Fruit fly (Drosophila melanogaster) whole organism, embryonic: ENCODE measurements around the gene CG13002.

Source experiments
- Ada2b ChIP-seq: fragments of 200-800 bp; sonication (Bioruptor generic); IDR thresholded peaks from 2 replicates; pipeline ENCODE4 v1.3.6; 2022; ENCODE audit warnings: missing biosample characterization, missing genetic modification characterization
- Adf1 ChIP-seq: fragments of 200-800 bp; sonication (Bioruptor generic); IDR thresholded peaks from 2 replicates; pipeline ENCODE4 v1.3.6; 2022; ENCODE audit warnings: missing biosample characterization, missing genetic modification characterization
- Atf6 ChIP-seq: fragments of 200-800 bp; sonication (Bioruptor generic); IDR thresholded peaks from 2 replicates; pipeline ENCODE4 v1.3.6; 2022; ENCODE audit warnings: missing biosample characterization, missing genetic modification characterization
- B-H1 ChIP-seq: fragments of 200-800 bp; sonication (Bioruptor generic); IDR thresholded peaks from 3 replicates; pipeline ENCODE4 v1.3.6; 2022; ENCODE audit warnings: missing biosample characterization, missing genetic modification characterization
- Bdp1 ChIP-seq: fragments of 200-800 bp; sonication (Bioruptor generic); optimal IDR thresholded peaks from 3 replicates; lab custom pipeline; 2016; ENCODE audit warnings: missing biosample characterization, missing genetic modification characterization
- CG10979 ChIP-seq: fragments of 200-800 bp; sonication (Bioruptor generic); optimal IDR thresholded peaks from 2 replicates; lab custom pipeline; 2018; ENCODE audit warnings: missing biosample characterization, mild to moderate bottlenecking, missing genetic modification characterization, moderate library complexity
- CG11560 ChIP-seq: fragments of 200-800 bp; sonication (Bioruptor generic); IDR thresholded peaks from 3 replicates; pipeline ENCODE4 v1.3.6; 2022; ENCODE audit warnings: missing biosample characterization, missing genetic modification characterization
- CG15514 ChIP-seq: fragments of 200-800 bp; sonication (Bioruptor generic); optimal IDR thresholded peaks from 3 replicates; lab custom pipeline; 2017; ENCODE audit warnings: missing biosample characterization, missing genetic modification characterization, mild to moderate bottlenecking, moderate library complexity, missing genetic modification reagents
- CG17568 ChIP-seq: fragments of 200-800 bp; sonication (Bioruptor generic); optimal IDR thresholded peaks from 2 replicates; lab custom pipeline; 2018; ENCODE audit warnings: missing biosample characterization, mild to moderate bottlenecking, missing genetic modification characterization, moderate library complexity
- CG1792 ChIP-seq: fragments of 200-800 bp; sonication (Bioruptor generic); optimal IDR thresholded peaks from 2 replicates; lab custom pipeline; 2016; ENCODE audit warnings: missing biosample characterization, missing genetic modification characterization
- CG2199 ChIP-seq: fragments of 200-800 bp; sonication (Bioruptor generic); IDR thresholded peaks from 3 replicates; pipeline ENCODE4 v1.3.6; 2022; ENCODE audit warnings: missing biosample characterization, missing genetic modification characterization
- CG2202 ChIP-seq: fragments of 200-800 bp; sonication (Bioruptor generic); optimal IDR thresholded peaks from 2 replicates; lab custom pipeline; 2018; ENCODE audit warnings: missing biosample characterization, mild to moderate bottlenecking, missing genetic modification characterization
- CG2889 ChIP-seq: fragments of 200-800 bp; sonication (Bioruptor generic); IDR thresholded peaks from 3 replicates; pipeline ENCODE4 v1.3.6; 2022; ENCODE audit warnings: missing biosample characterization, missing genetic modification characterization
- CG31441 ChIP-seq: fragments of 200-800 bp; sonication (Bioruptor generic); IDR thresholded peaks from 2 replicates; pipeline ENCODE4 v1.3.6; 2022; ENCODE audit warnings: missing biosample characterization, missing genetic modification characterization
- CG5180 ChIP-seq: fragments of 200-800 bp; sonication (Bioruptor generic); optimal IDR thresholded peaks from 3 replicates; lab custom pipeline; 2017; ENCODE audit warnings: missing biosample characterization, missing genetic modification characterization, mild to moderate bottlenecking, moderate library complexity, missing genetic modification reagents
- CG7987 ChIP-seq: fragments of 200-800 bp; sonication (Bioruptor generic); optimal IDR thresholded peaks from 2 replicates; lab custom pipeline; 2018; ENCODE audit warnings: missing biosample characterization, mild to moderate bottlenecking, missing genetic modification characterization, moderate library complexity
- CG8765 ChIP-seq: fragments of 200-800 bp; sonication (Bioruptor generic); IDR thresholded peaks from 2 replicates; pipeline ENCODE4 v1.3.6; 2022; ENCODE audit warnings: missing biosample characterization, missing genetic modification characterization
- Dip3 ChIP-seq: fragments of 200-800 bp; sonication (Bioruptor generic); optimal IDR thresholded peaks from 3 replicates; lab custom pipeline; 2016; ENCODE audit warnings: missing biosample characterization, missing genetic modification characterization
- Dll ChIP-seq: fragments of 200-800 bp; sonication (Bioruptor generic); IDR thresholded peaks from 4 replicates; pipeline ENCODE4 v1.3.6; 2022; ENCODE audit warnings: missing biosample characterization, missing genetic modification characterization; ENCODE audit not compliant: partially characterized antibody
- ERR ChIP-seq: fragments of 200-800 bp; sonication (Bioruptor generic); optimal IDR thresholded peaks from 2 replicates; lab custom pipeline; 2016; ENCODE audit warnings: missing biosample characterization, missing genetic modification characterization
- H2.0 ChIP-seq: fragments of 200-800 bp; sonication (Bioruptor generic); IDR thresholded peaks from 2 replicates; pipeline ENCODE4 v1.3.6; 2022; ENCODE audit warnings: missing biosample characterization, missing genetic modification characterization
- Hey ChIP-seq: fragments of 200-800 bp; sonication (Bioruptor generic); optimal IDR thresholded peaks from 3 replicates; lab custom pipeline; 2018; ENCODE audit warnings: missing biosample characterization, mild to moderate bottlenecking, missing genetic modification characterization
- Hr51 ChIP-seq, 2 experiments: fragments of 200-800 bp; sonication (Bioruptor generic); optimal IDR thresholded peaks; 2 replicates in 1 of 2; 3 replicates in 1 of 2; lab custom pipeline; 2016 to 2018; ENCODE audit warnings: missing biosample characterization in 2 of 2, missing genetic modification characterization in 2 of 2, mild to moderate bottlenecking in 1 of 2, moderate library complexity in 1 of 2
- Med ChIP-seq: fragments of 200-800 bp; sonication (Bioruptor generic); peaks from one replicate; lab custom pipeline; 2016; ENCODE audit warnings: missing biosample characterization, missing genetic modification characterization, mild to moderate bottlenecking, inconsistent platforms, moderate library complexity
- Meics ChIP-seq: fragments of 200-800 bp; sonication (Bioruptor generic); optimal IDR thresholded peaks from 2 replicates; lab custom pipeline; 2017; ENCODE audit warnings: missing biosample characterization, mild to moderate bottlenecking, missing genetic modification characterization
- NC2α ChIP-seq: fragments of 200-800 bp; sonication (Bioruptor generic); optimal IDR thresholded peaks from 2 replicates; lab custom pipeline; 2016; ENCODE audit warnings: missing biosample characterization, missing genetic modification characterization
- Nf-YC ChIP-seq: fragments of 200-800 bp; optimal IDR thresholded peaks from 3 replicates; lab custom pipeline; 2019; ENCODE audit warnings: missing biosample characterization, mild to moderate bottlenecking, missing genetic modification characterization, moderate library complexity
- Opbp ChIP-seq: fragments of 200-800 bp; sonication (Bioruptor generic); IDR thresholded peaks from 3 replicates; pipeline ENCODE4 v1.3.6; 2022; ENCODE audit warnings: missing biosample characterization, missing genetic modification characterization; ENCODE audit not compliant: partially characterized antibody
- Ravus ChIP-seq: fragments of 200-800 bp; sonication (Bioruptor generic); IDR thresholded peaks from 2 replicates; pipeline ENCODE4 v1.3.6; 2022; ENCODE audit warnings: missing biosample characterization, missing genetic modification characterization
- Spps ChIP-seq: fragments of 200-800 bp; sonication (Bioruptor generic); optimal IDR thresholded peaks from 2 replicates; lab custom pipeline; 2018; ENCODE audit warnings: missing biosample characterization, mild to moderate bottlenecking, missing genetic modification characterization
- Sry-δ ChIP-seq: fragments of 200-800 bp; sonication (Bioruptor generic); optimal IDR thresholded peaks from 2 replicates; lab custom pipeline; 2016; ENCODE audit warnings: missing biosample characterization, missing genetic modification characterization
- Stat92E ChIP-seq, 3 experiments: fragments of >200 bp in 2 of 3; fragments of 200-800 bp in 1 of 3; sonication (Bioruptor generic) in 1 of 3; optimal IDR thresholded peaks; 2 replicates each; lab custom pipeline; 2017 to 2019; ENCODE audit warnings: missing biosample characterization in 3 of 3, missing genetic modification characterization in 3 of 3, mild to moderate bottlenecking in 1 of 3, moderate library complexity in 1 of 3
- Taf1 ChIP-seq: fragments of 200-800 bp; sonication (Bioruptor generic); IDR thresholded peaks from 2 replicates; pipeline ENCODE4 v1.3.6; 2022; ENCODE audit warnings: missing biosample characterization, missing genetic modification characterization
- Usf ChIP-seq: fragments of 200-800 bp; sonication (Bioruptor generic); optimal IDR thresholded peaks from 2 replicates; lab custom pipeline; 2017; ENCODE audit warnings: missing genotype, missing biosample characterization, missing genetic modification characterization
- cg ChIP-seq: fragments of 200-800 bp; sonication (Bioruptor generic); optimal IDR thresholded peaks from 3 replicates; lab custom pipeline; 2019; ENCODE audit warnings: missing biosample characterization, mild to moderate bottlenecking, missing genetic modification characterization, moderate library complexity
- chif ChIP-seq, 2 experiments: fragments of 200-800 bp; sonication (Bioruptor generic); optimal IDR thresholded peaks; 3 replicates each; lab custom pipeline; 2016; ENCODE audit warnings: missing biosample characterization in 2 of 2, missing genetic modification characterization in 2 of 2
- chm ChIP-seq: fragments of 200-800 bp; sonication (Bioruptor generic); IDR thresholded peaks from 2 replicates; pipeline ENCODE4 v1.3.6; 2022; ENCODE audit warnings: missing biosample characterization, missing genetic modification characterization
- fd64A ChIP-seq: fragments of 200-800 bp; sonication (Bioruptor generic); optimal IDR thresholded peaks from 3 replicates; lab custom pipeline; 2018; ENCODE audit warnings: missing biosample characterization, mild to moderate bottlenecking, missing genetic modification characterization
- gce ChIP-seq: fragments of 200-800 bp; sonication (Bioruptor generic); IDR thresholded peaks from 3 replicates; pipeline ENCODE4 v1.3.6; 2022; ENCODE audit warnings: missing biosample characterization, missing genetic modification characterization
- hkb ChIP-seq, 2 experiments: fragments of 200-800 bp in 1 of 2; fragments of >200 bp in 1 of 2; sonication (Bioruptor generic) in 1 of 2; IDR thresholded peaks in 1 of 2; optimal IDR thresholded peaks in 1 of 2; 2 replicates each; pipeline versions ENCODE4 v1.3.6 to Lab custom; 2017 to 2022; ENCODE audit warnings: missing biosample characterization in 1 of 2, missing genetic modification characterization in 1 of 2
- insv ChIP-seq, 2 experiments: fragments of 200-800 bp; sonication (Bioruptor generic); optimal IDR thresholded peaks; 3 replicates each; lab custom pipeline; 2016 to 2018; ENCODE audit warnings: missing biosample characterization in 2 of 2, missing genetic modification characterization in 2 of 2
- onecut ChIP-seq: fragments of 200-800 bp; sonication (Bioruptor generic); IDR thresholded peaks from 2 replicates; pipeline ENCODE4 v1.3.6; 2022; ENCODE audit warnings: missing biosample characterization, missing genetic modification characterization
- pnt ChIP-seq: fragments of 200-800 bp; sonication (Bioruptor generic); optimal IDR thresholded peaks from 3 replicates; lab custom pipeline; 2016; ENCODE audit warnings: missing biosample characterization, missing genetic modification characterization
- pum ChIP-seq: fragments of 200-800 bp; sonication (Bioruptor generic); optimal IDR thresholded peaks from 2 replicates; lab custom pipeline; 2016; ENCODE audit warnings: missing biosample characterization, missing genetic modification characterization
- salm ChIP-seq: fragments of 200-800 bp; sonication (Bioruptor generic); optimal IDR thresholded peaks from 2 replicates; lab custom pipeline; 2018; ENCODE audit warnings: missing biosample characterization, mild to moderate bottlenecking, missing genetic modification characterization
- seq ChIP-seq: fragments of 200-800 bp; sonication (Bioruptor generic); IDR thresholded peaks from 2 replicates; pipeline ENCODE4 v1.3.6; 2022; ENCODE audit warnings: missing biosample characterization, missing genetic modification characterization
- sisA ChIP-seq: fragments of 200-800 bp; sonication (Bioruptor generic); IDR thresholded peaks from 2 replicates; pipeline ENCODE4 v1.3.6; 2022; ENCODE audit warnings: missing biosample characterization, missing genetic modification characterization
- so ChIP-seq: fragments of 200-800 bp; sonication (Bioruptor generic); IDR thresholded peaks from 3 replicates; pipeline ENCODE4 v1.3.6; 2022; ENCODE audit warnings: missing biosample characterization, missing genetic modification characterization
- tll ChIP-seq, 2 experiments: fragments of 200-800 bp in 1 of 2; fragments of >200 bp in 1 of 2; sonication (Bioruptor generic) in 1 of 2; optimal IDR thresholded peaks; 2 replicates each; lab custom pipeline; 2017 to 2019; ENCODE audit warnings: missing biosample characterization in 2 of 2, missing genetic modification characterization in 2 of 2, mild to moderate bottlenecking in 1 of 2, moderate library complexity in 1 of 2
- vnd ChIP-seq: fragments of 200-800 bp; sonication (Bioruptor generic); IDR thresholded peaks from 3 replicates; pipeline ENCODE4 v1.3.6; 2022; ENCODE audit warnings: missing biosample characterization, missing genetic modification characterization; ENCODE audit not compliant: partially characterized antibody
- zfh1 ChIP-seq: fragments of 200-800 bp; sonication (Bioruptor generic); IDR thresholded peaks from 3 replicates; pipeline ENCODE4 v1.3.6; 2022; ENCODE audit warnings: missing biosample characterization, missing genetic modification characterization

Gene CG13002

dm6 chrX:16848978-16849377 is 40.6 kb upstream of the CG13002 start (continued):
- no peak for TF ChIP-seq CG11560 (tag; lab: Robert Waterston, UW)
- TF ChIP-seq fd64A, result no peak
- TF ChIP-seq hkb (optimal IDR thresholded peaks at IDR 0.05; lab: Kevin White, UChicago), result no peak
- peak; percentile 43; the same call in 1 of the 2 replicates for TF ChIP-seq hkb (GFP tag; IDR thresholded peaks at IDR 0.05; lab: Robert Waterston, UW)
- TF ChIP-seq Ada2b (GFP tag; lab: Robert Waterston, UW), result no peak
- TF ChIP-seq CG2199, result no peak
- no peak for TF ChIP-seq seq (GFP tag; lab: Robert Waterston, UW)
- no peak for TF ChIP-seq Atf6 (GFP tag; lab: Robert Waterston, UW)
- TF ChIP-seq CG31441 (GFP tag; lab: Robert Waterston, UW), result no peak
- TF ChIP-seq Hr51 (GFP tag; optimal IDR thresholded peaks at IDR 0.05; lab: Kevin White, UChicago), result peak in 1 of 2 experiments; percentile 8
- TF ChIP-seq CG7987, result no peak
- no peak for TF ChIP-seq CG5180 (GFP tag; lab: Kevin White, UChicago)
- TF ChIP-seq CG17568 (GFP tag; lab: Kevin White, UChicago), result no peak
- no peak for TF ChIP-seq cg (GFP tag; lab: Kevin White, UChicago)
- no peak for TF ChIP-seq Hey (tag; lab: Kevin White, UChicago)
- no peak for TF ChIP-seq tll (GFP tag; optimal IDR thresholded peaks at IDR 0.05; lab: Kevin White, UChicago)
- TF ChIP-seq Adf1, result no peak
- 0 out of 3 replicates have a peak, but pooled peaks have one; percentile 49 for TF ChIP-seq zfh1
- no peak for TF ChIP-seq chif (GFP tag; optimal IDR thresholded peaks at IDR 0.05; lab: Kevin White, UChicago)
- no peak for TF ChIP-seq CG2889
- TF ChIP-seq Meics (GFP tag; lab: Kevin White, UChicago), result no peak
- TF ChIP-seq B-H1 (GFP tag; lab: Robert Waterston, UW), result no peak
- TF ChIP-seq sisA (GFP tag; lab: Robert Waterston, UW), result peak; percentile 41
- no peak for TF ChIP-seq Spps
- no peak for TF ChIP-seq so (GFP tag; lab: Robert Waterston, UW)
- TF ChIP-seq CG8765 (GFP tag; lab: Robert Waterston, UW), result no peak
- no peak for TF ChIP-seq pnt (GFP tag; lab: Kevin White, UChicago)
- no peak for TF ChIP-seq vnd (GFP tag; lab: Robert Waterston, UW)
- TF ChIP-seq gce (GFP tag; lab: Robert Waterston, UW), result no peak
- TF ChIP-seq CG2202 (tag; lab: Kevin White, UChicago), result no peak
- no peak for TF ChIP-seq Med (GFP tag; lab: Kevin White, UChicago)
- peak; percentile 53 for TF ChIP-seq CG10979
- no peak for TF ChIP-seq CG1792 (GFP tag; lab: Kevin White, UChicago)
- TF ChIP-seq ERR (GFP tag; lab: Kevin White, UChicago), result no peak
- no peak for TF ChIP-seq chm (GFP tag; lab: Robert Waterston, UW)
- no peak for TF ChIP-seq Dip3 (GFP tag; lab: Kevin White, UChicago)
- TF ChIP-seq Dll (GFP tag; lab: Robert Waterston, UW), result no peak
- TF ChIP-seq H2.0, result no peak
- TF ChIP-seq Usf (GFP tag; lab: Kevin White, UChicago), result no peak
- no peak for TF ChIP-seq Sry-δ (GFP tag; lab: Kevin White, UChicago)
- TF ChIP-seq NC2α (GFP tag; lab: Kevin White, UChicago), result no peak
- no peak for TF ChIP-seq Opbp (GFP tag; lab: Robert Waterston, UW)
- no peak for TF ChIP-seq Taf1
- TF ChIP-seq Nf-YC, result no peak
- TF ChIP-seq Stat92E (GFP tag; optimal IDR thresholded peaks at IDR 0.05; lab: Kevin White, UChicago), result no peak
- TF ChIP-seq salm, result no peak
- TF ChIP-seq pum (GFP tag; lab: Kevin White, UChicago), result no peak
- no peak for TF ChIP-seq insv (GFP tag; optimal IDR thresholded peaks at IDR 0.05; lab: Kevin White, UChicago)
- TF ChIP-seq onecut (GFP tag; lab: Robert Waterston, UW), result no peak
- TF ChIP-seq Ravus (GFP tag; lab: Robert Waterston, UW), result no peak
- TF ChIP-seq CG15514 (GFP tag; lab: Kevin White, UChicago), result no peak
- TF ChIP-seq Bdp1 (GFP tag; lab: Kevin White, UChicago), result no peak
